Worm (Caenorhabditis elegans): ENCODE results near the gene Y105C5A.15.

Gene Y105C5A.15

DNA sequence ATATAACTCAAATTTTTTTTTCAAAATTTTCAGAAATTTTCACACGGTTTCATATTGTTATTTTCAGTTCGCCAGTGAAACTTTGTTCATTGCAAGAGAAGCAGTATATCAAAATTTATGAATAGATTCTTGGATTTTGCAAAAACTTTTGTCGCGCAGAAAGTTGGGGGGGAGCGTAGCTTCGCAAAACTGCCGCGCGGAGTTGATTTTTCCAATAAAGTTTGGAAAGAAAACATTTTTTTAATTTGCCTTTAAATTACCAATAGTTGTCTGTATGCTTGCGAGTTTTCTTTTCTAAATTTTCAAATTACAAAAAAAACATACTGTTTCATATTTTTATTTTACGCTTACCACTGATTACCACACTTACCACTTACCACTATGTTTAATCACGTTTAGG, 2.8 kb upstream of the Y105C5A.15 start:
- TF ChIP-seq T22C8.4 (GFP tag; IDR thresholded peaks at IDR 0.05) (no peak), med-1 (GFP tag; optimal IDR thresholded peaks at IDR 0.05; ENCODE audit: insufficient read depth) (no peak), ztf-23 (GFP tag; IDR thresholded peaks at IDR 0.05) (no peak)

DNA sequence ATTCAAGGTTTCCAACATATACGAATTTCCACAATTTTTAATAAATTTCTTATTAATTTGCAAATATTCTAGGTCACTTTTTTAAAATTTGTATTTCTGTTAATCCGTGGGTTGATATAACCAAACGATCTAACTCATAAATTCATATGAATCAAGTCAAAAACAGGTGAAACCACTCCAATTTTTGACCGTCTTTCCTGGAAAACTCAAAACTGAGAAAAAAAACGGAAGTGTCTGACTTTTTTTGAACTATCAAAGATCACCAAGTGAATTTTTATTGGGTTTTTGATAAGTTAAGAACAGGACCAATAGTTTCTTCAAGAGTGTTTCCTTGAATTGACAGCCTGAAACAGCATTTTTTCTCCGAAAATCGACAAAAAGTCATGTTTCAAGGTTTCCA, 1.2 kb upstream of the Y105C5A.15 start:
- TF ChIP-seq cog-1 (tag; optimal IDR thresholded peaks at IDR 0.05), result no peak

DNA sequence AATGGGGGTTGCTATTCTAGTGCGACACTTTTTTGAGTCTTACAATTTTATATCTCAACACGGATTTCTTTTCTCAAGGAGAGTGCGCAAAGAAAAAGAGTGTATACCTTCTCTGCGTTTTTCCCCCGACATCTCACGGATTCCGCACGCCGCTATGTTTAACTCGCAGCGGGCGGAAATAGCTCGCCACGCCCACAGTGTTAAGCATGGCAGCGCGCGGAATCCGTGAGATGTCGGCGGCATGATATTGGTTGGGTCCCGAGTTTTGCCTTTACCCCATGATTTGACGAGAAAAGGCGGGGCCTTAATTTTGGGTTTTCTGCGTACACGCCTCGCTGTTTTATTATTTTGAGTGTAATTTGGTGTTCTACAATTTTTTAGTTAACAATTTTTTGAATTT, 2.8 kb downstream of the Y105C5A.15 start:
- no peak for TF ChIP-seq med-1 (GFP tag; optimal IDR thresholded peaks at IDR 0.05; ENCODE audit: insufficient read depth)
- TF ChIP-seq klf-2 (GFP tag; conservative IDR thresholded peaks at IDR 0.05), result no peak
- TF ChIP-seq T22C8.4 (GFP tag; IDR thresholded peaks at IDR 0.05), result no peak
- TF ChIP-seq ztf-23 (GFP tag; IDR thresholded peaks at IDR 0.05), result no peak
- TF ChIP-seq cog-1 (tag; optimal IDR thresholded peaks at IDR 0.05), result no peak
- TF ChIP-seq ztf-29 (GFP tag; IDR thresholded peaks at IDR 0.05), result no peak
- TF ChIP-seq tab-1 (GFP tag; IDR thresholded peaks at IDR 0.05), result no peak
- TF ChIP-seq flt-1 (GFP tag; IDR thresholded peaks at IDR 0.05), result no peak
- no peak for TF ChIP-seq ref-1 (GFP tag; conservative IDR thresholded peaks at IDR 0.05)

DNA sequence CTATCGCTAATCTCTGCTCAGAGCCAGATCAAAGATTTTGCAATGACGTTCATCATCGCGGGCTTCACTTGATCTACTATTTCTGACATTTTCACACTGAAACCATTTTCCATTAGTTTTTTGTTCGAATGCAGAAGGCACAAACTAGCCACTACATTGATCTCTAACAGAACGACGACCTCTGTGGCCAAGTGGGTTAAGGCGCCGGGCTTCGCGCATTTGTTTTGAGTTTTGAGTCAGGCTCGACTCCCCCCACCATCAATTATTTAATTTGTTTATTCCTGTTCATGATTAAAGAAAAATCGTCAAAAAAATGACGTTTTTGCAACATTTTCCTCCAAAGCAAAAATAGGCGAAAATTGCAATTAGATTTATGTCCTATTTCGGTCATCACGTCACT, 4.3 kb downstream of the Y105C5A.15 start:
- TF ChIP-seq cog-1 (tag; optimal IDR thresholded peaks at IDR 0.05), result no peak
- TF ChIP-seq flt-1 (GFP tag; IDR thresholded peaks at IDR 0.05), result no peak
- TF ChIP-seq T22C8.4 (GFP tag; IDR thresholded peaks at IDR 0.05), result no peak
- no peak for TF ChIP-seq ztf-23 (GFP tag; IDR thresholded peaks at IDR 0.05)
- TF ChIP-seq klf-2 (GFP tag; conservative IDR thresholded peaks at IDR 0.05), result no peak
- no peak for TF ChIP-seq ztf-29 (GFP tag; IDR thresholded peaks at IDR 0.05)
- TF ChIP-seq ref-1 (GFP tag; conservative IDR thresholded peaks at IDR 0.05), result no peak
- no peak for TF ChIP-seq med-1 (GFP tag; optimal IDR thresholded peaks at IDR 0.05; ENCODE audit: insufficient read depth)

DNA sequence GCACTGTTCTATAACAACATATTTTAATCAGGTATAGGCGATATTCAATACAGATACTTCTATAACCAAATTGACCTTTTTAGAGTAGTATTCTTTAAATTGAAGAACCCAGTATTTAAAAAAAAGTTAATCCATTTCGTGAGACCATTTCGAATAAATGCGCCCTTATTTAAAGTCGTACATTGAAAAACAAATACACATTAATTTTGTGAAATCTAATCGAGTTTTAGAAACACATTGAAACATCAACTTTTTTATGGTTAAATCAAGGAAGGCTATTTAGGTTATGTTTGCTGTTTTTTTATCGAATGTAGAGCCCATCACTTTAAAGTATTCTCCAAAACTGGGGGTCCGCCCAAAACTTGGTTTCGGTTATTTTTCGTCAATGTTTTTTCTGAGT, 6.3 kb downstream of the Y105C5A.15 start:
- TF ChIP-seq flt-1 (GFP tag; IDR thresholded peaks at IDR 0.05) (no peak), ref-1 (GFP tag; conservative IDR thresholded peaks at IDR 0.05) (no peak), tab-1 (GFP tag; IDR thresholded peaks at IDR 0.05) (no peak), T22C8.4 (GFP tag; IDR thresholded peaks at IDR 0.05) (no peak), klf-2 (GFP tag; conservative IDR thresholded peaks at IDR 0.05) (no peak), ztf-29 (GFP tag; IDR thresholded peaks at IDR 0.05) (no peak), ztf-23 (GFP tag; IDR thresholded peaks at IDR 0.05) (no peak), cog-1 (tag; optimal IDR thresholded peaks at IDR 0.05) (no peak), med-1 (GFP tag; optimal IDR thresholded peaks at IDR 0.05; ENCODE audit: insufficient read depth) (no peak)

DNA sequence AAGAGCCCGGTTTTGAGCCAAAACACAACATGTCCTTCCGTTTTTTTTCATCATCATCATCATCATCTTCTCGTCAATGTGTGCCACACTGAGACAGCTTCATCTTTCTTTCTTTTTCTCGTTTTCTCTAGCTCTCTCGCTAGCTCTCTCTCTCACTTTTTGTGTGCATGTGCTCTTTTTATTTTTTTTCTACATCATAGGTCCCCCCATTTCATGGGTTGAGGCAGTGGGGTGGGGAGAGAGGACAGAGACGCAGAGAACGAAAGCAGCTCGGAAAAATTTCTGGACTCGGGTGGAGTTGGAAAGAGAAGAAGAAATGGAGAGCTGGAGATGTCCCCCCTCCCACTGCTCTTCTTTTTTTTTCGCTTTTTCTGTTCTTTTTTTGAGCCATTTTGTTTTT, 7.8 kb downstream of the Y105C5A.15 start:
- TF ChIP-seq ref-1 (GFP tag; conservative IDR thresholded peaks at IDR 0.05), result no peak
- TF ChIP-seq ztf-23 (GFP tag; IDR thresholded peaks at IDR 0.05), result no peak
- no peak for TF ChIP-seq cog-1 (tag; optimal IDR thresholded peaks at IDR 0.05)
- no peak for TF ChIP-seq T22C8.4 (GFP tag; IDR thresholded peaks at IDR 0.05)
- TF ChIP-seq flt-1 (GFP tag; IDR thresholded peaks at IDR 0.05), result no peak
- no peak for TF ChIP-seq ztf-29 (GFP tag; IDR thresholded peaks at IDR 0.05)
- no peak for TF ChIP-seq tab-1 (GFP tag; IDR thresholded peaks at IDR 0.05)
- TF ChIP-seq med-1 (GFP tag; optimal IDR thresholded peaks at IDR 0.05; ENCODE audit: insufficient read depth), result no peak
- no peak for TF ChIP-seq klf-2 (GFP tag; conservative IDR thresholded peaks at IDR 0.05)

DNA sequence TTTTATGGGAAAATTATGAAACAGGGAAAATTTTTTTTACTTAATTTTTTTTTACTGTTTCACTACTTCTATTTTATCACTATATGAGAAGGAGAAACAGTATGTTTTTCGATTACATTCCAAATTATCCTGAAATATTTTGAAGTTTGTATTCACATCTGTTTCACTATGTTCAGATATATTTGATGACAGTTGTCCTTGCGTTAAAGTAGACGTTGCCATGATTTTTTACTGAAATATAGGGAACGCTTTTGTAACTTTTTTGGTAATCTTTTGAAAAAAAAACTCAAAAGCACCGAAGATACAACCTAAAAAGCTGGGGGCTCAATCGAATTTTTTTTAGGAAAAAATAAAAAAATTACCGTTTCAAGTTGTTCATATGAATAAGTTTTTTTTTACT, 12.5 kb downstream of the Y105C5A.15 start:
- TF ChIP-seq ztf-23 (GFP tag; IDR thresholded peaks at IDR 0.05), result no peak
- TF ChIP-seq med-1 (GFP tag; optimal IDR thresholded peaks at IDR 0.05; ENCODE audit: insufficient read depth), result no peak
- TF ChIP-seq T22C8.4 (GFP tag; IDR thresholded peaks at IDR 0.05), result no peak
- no peak for TF ChIP-seq flt-1 (GFP tag; IDR thresholded peaks at IDR 0.05)
- TF ChIP-seq ztf-29 (GFP tag; IDR thresholded peaks at IDR 0.05), result no peak
- no peak for TF ChIP-seq ref-1 (GFP tag; conservative IDR thresholded peaks at IDR 0.05)
- TF ChIP-seq cog-1 (tag; optimal IDR thresholded peaks at IDR 0.05), result no peak
- no peak for TF ChIP-seq tab-1 (GFP tag; IDR thresholded peaks at IDR 0.05)
- no peak for TF ChIP-seq klf-2 (GFP tag; conservative IDR thresholded peaks at IDR 0.05)

DNA sequence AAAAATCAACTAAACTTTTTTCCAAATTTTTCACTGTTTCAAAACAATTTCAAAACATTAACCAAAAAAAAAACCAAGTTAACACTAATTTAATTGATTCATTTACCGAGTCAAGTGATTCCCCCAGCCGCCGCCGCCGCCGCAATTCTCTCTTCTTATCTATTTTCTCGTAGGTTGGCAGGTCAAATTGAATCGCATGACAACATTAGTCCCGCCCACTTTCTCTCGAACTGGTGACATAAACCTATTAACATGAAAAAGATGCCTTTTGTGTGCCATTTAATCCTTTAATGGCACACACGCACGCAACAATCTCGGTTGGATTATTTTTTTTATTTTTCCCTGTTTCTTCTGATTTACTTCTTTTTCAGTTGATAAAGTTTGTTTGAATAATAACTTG, 13.0 kb downstream of the Y105C5A.15 start:
- TF ChIP-seq ref-1 (GFP tag; conservative IDR thresholded peaks at IDR 0.05) (no peak), tab-1 (GFP tag; IDR thresholded peaks at IDR 0.05) (no peak), ztf-29 (GFP tag; IDR thresholded peaks at IDR 0.05) (no peak), T22C8.4 (GFP tag; IDR thresholded peaks at IDR 0.05) (no peak), klf-2 (GFP tag; conservative IDR thresholded peaks at IDR 0.05) (no peak), ztf-23 (GFP tag; IDR thresholded peaks at IDR 0.05) (no peak)

DNA sequence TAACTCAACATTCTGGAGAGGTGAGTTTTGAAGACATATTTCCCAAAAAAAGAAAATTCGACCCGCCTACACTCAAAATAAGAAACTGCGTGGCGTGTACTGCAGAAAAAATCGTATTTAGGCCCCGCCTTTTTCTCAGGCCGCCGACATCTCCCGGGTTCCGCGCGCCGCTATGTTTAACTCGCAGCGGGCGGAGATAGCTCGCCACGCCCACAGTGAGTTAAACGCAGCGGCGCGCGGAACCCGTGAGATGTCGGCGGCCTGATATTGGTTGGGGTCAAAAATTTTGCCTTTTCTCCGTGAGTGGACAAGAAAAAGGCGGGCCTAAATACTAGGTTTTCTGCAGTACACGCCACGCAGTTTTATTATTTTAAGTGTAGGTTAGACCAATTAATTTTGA, 29.4 kb downstream of the Y105C5A.15 start:
- no peak for TF ChIP-seq flt-1 (GFP tag; IDR thresholded peaks at IDR 0.05)
- TF ChIP-seq med-1 (GFP tag; optimal IDR thresholded peaks at IDR 0.05; ENCODE audit: insufficient read depth), result no peak
- no peak for TF ChIP-seq ref-1 (GFP tag; conservative IDR thresholded peaks at IDR 0.05)
- TF ChIP-seq tab-1 (GFP tag; IDR thresholded peaks at IDR 0.05), result no peak
- no peak for TF ChIP-seq ztf-23 (GFP tag; IDR thresholded peaks at IDR 0.05)
- no peak for TF ChIP-seq T22C8.4 (GFP tag; IDR thresholded peaks at IDR 0.05)
- TF ChIP-seq ztf-29 (GFP tag; IDR thresholded peaks at IDR 0.05), result no peak
- no peak for TF ChIP-seq cog-1 (tag; optimal IDR thresholded peaks at IDR 0.05)
- TF ChIP-seq klf-2 (GFP tag; conservative IDR thresholded peaks at IDR 0.05), result no peak

DNA sequence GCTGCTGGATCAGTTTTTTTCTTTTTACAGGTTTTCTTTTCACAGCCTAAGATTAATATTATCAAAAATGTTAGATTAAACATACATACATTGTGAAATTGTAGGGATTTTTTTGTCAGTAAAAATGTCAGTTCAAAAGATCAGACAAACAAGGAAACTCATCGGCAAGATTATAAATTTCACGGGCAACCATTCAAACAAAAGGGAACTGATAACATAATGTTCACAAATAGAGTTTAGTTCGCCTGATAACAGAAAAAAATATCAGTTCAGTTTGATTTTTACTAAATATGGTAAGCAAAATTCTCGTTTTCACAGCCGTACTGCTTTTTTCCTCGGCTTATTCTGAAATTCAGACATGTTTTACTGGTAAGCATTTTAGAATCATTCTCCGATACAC, 37.2 kb downstream of the Y105C5A.15 start:
- TF ChIP-seq med-1 (GFP tag; optimal IDR thresholded peaks at IDR 0.05; ENCODE audit: insufficient read depth) (no peak), ref-1 (GFP tag; conservative IDR thresholded peaks at IDR 0.05) (no peak), tab-1 (GFP tag; IDR thresholded peaks at IDR 0.05) (no peak), ztf-23 (GFP tag; IDR thresholded peaks at IDR 0.05) (no peak), flt-1 (GFP tag; IDR thresholded peaks at IDR 0.05) (no peak), T22C8.4 (GFP tag; IDR thresholded peaks at IDR 0.05) (no peak), cog-1 (tag; optimal IDR thresholded peaks at IDR 0.05) (no peak), klf-2 (GFP tag; conservative IDR thresholded peaks at IDR 0.05) (no peak), ztf-29 (GFP tag; IDR thresholded peaks at IDR 0.05) (no peak)

DNA sequence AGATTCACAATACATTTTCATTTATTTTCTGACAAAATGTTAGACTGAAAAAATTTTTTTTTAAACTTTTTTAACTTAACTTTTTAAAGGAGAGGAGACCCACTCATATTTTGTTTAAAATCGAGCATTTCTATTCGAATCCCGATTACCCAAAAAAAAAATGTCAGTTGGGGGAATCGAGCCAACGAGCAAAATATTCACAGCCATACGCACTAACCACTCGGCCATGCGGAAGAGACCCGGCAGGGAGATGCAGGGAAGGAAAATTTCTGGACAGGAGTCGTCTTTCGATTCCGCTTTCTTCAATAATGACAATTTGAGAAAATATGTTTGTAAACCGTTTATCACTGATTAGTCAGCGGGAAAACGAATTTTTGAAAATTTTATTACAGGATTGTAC, 40.6 kb downstream of the Y105C5A.15 start:
- TF ChIP-seq ref-1 (GFP tag; conservative IDR thresholded peaks at IDR 0.05), result peak; percentile 26; the same call in 1 of the 2 replicates
